Worm (Caenorhabditis elegans) whole organism, L1 larva: ENCODE data around the gene str-37.

Experiments
- ama-1 ChIP-seq: fragments of 150-350 bp; optimal IDR thresholded peaks from 2 replicates; lab custom pipeline; 2014
- lin-13 ChIP-seq: fragments of 150-350 bp; optimal IDR thresholded peaks from 2 replicates; lab custom pipeline; 2014; ENCODE audit warnings: missing biosample characterization, missing genetic modification reagents, missing genetic modification characterization
- nhr-237 ChIP-seq: fragments of 150-350 bp; optimal IDR thresholded peaks from 2 replicates; lab custom pipeline; 2014; ENCODE audit warnings: missing biosample characterization, missing genetic modification characterization
- zag-1 ChIP-seq: fragments of 150-350 bp; optimal IDR thresholded peaks from 2 replicates; lab custom pipeline; 2014; ENCODE audit warnings: missing biosample characterization, missing genetic modification characterization
- ztf-11 ChIP-seq, 2 experiments: sonication (generic microtip); optimal IDR thresholded peaks; 2 replicates each; lab custom pipeline; 2016 to 2017; ENCODE audit warnings: missing genetic modification characterization in 2 of 2, missing biosample characterization in 1 of 2, missing compliant biosample characterization in 1 of 2
- ztf-4 ChIP-seq: fragments of 150-350 bp; optimal IDR thresholded peaks from 2 replicates; lab custom pipeline; 2014; ENCODE audit warnings: missing biosample characterization, missing genetic modification characterization

DNA sequence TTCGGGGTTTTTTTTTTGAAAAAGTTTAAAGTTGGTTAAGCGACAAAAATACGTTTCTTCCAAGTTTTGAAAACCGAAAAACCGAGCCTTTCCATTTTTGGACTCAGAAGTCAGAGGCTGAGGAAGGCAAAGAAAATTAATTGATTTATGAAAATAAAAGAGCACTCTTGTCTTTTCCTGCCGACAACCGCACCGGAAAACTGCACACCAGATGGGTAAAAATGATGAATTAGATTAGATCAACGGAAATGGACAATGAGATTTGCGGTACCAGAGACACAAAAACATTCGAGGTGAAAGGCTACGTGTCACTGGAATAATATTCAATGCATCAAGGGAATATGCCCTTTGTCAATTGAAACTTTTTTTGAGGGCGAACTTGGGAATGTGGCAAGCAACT lies 33.1 kb upstream of the str-37 start:
- TF ChIP-seq lin-13 (GFP tag; lab: Kevin White, UChicago) (no peak), ztf-11 (tag; optimal IDR thresholded peaks at IDR 0.05; lab: Kevin White, UChicago) (no peak), ama-1 (no peak), ztf-4 (no peak), nhr-237 (tag; lab: Kevin White, UChicago) (no peak), zag-1 (tag; lab: Kevin White, UChicago) (no peak)
